Fruit fly (Drosophila melanogaster): ENCODE results near the gene Eig71Ef.

DNA sequence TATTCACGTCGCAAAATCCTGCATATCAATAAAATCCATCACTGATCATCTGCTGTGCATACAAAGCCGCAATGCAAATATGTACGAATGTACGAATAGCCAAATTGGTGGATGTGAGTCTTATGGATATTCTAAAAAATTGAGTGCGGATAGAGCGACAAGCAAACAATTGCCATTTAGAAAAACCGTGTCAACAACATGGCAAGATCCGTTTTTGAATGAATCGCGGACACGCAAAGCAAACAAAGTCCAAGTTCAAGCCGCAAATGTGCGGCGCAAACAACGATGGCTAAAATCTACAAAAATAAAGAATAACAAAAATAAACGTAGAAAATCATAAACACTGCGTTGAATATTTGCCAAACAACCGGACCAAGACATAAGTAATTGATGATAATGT, 32.3 kb upstream of the Eig71Ef start:
- TF ChIP-seq rn (GFP tag; IDR thresholded peaks at IDR 0.05) (no peak), EcR (GFP tag; optimal IDR thresholded peaks at IDR 0.05) (no peak), CG15710 (tag; optimal IDR thresholded peaks at IDR 0.05) (no peak), Snoo (tag; optimal IDR thresholded peaks at IDR 0.05) (no peak), CG34367 (tag; optimal IDR thresholded peaks at IDR 0.05) (no peak)
